Worm (Caenorhabditis elegans) whole organism, midembryonic: ENCODE data around the gene sre-5.

Experiments used
- T22C8.4 ChIP-seq: fragments of 200-800 bp; sonication (Bioruptor generic); IDR thresholded peaks from 2 replicates; pipeline ENCODE4 v1.3.6; 2022; ENCODE audit warnings: missing genetic modification characterization, missing compliant biosample characterization
- cog-1 ChIP-seq: sonication (generic microtip); optimal IDR thresholded peaks from 2 replicates; lab custom pipeline; 2016; ENCODE audit warnings: missing genetic modification characterization, missing compliant biosample characterization
- flt-1 ChIP-seq: fragments of 200-800 bp; sonication (Bioruptor generic); IDR thresholded peaks from 2 replicates; pipeline ENCODE4 v1.3.6; 2022; ENCODE audit warnings: missing genetic modification characterization, missing compliant biosample characterization
- klf-2 ChIP-seq: fragments of 200-800 bp; sonication (Bioruptor generic); conservative IDR thresholded peaks from 2 replicates; pipeline ENCODE4 v1.3.6; 2022; ENCODE audit warnings: missing genetic modification reagents, missing genetic modification characterization, missing compliant biosample characterization
- med-1 ChIP-seq: sonication (generic microtip); optimal IDR thresholded peaks from 2 replicates; lab custom pipeline; 2017; ENCODE audit warnings: missing genetic modification characterization, mild to moderate bottlenecking, missing compliant biosample characterization, antibody characterized with exemption, missing genetic modification reagents; ENCODE audit not compliant: insufficient read depth
- ref-1 ChIP-seq: fragments of 200-800 bp; sonication (Bioruptor generic); conservative IDR thresholded peaks from 2 replicates; pipeline ENCODE4 v1.3.6; 2022; ENCODE audit warnings: missing genetic modification reagents, missing genetic modification characterization, missing compliant biosample characterization
- tab-1 ChIP-seq: fragments of 200-800 bp; sonication (Bioruptor generic); IDR thresholded peaks from 2 replicates; pipeline ENCODE4 v1.3.6; 2022; ENCODE audit warnings: missing genetic modification characterization, missing compliant biosample characterization
- ztf-23 ChIP-seq: fragments of 200-800 bp; sonication (Bioruptor generic); IDR thresholded peaks from 2 replicates; pipeline ENCODE4 v1.3.6; 2022; ENCODE audit warnings: missing genetic modification reagents, missing genetic modification characterization, missing compliant biosample characterization
- ztf-29 ChIP-seq: fragments of 200-800 bp; sonication (Bioruptor generic); IDR thresholded peaks from 2 replicates; pipeline ENCODE4 v1.3.6; 2022; ENCODE audit warnings: missing genetic modification reagents, missing genetic modification characterization, missing compliant biosample characterization

Gene sre-5

DNA sequence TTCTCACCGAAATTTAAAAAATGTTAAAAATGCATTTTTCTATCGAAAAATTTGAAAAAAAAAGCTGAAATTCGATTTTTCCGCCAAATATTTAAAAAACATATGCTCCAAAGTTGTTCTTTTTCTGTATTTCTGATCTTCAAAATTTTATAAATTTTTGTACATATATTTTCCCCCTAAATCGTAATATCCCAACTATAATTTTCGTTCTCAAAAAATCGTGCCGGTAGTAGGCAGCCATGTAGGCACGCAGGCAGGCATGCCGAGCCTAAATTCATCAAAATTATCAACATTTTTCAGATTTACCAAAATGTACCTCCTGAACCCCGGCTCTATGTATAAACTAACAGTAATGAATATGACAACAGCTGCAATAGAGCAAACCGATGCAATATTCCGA lies at the start of gene sre-5:
Gene sre-5, plus strand, starts transcription at position 301 of the 400 bp plus-strand sequence.
- TF ChIP-seq ztf-23 (GFP tag; lab: Robert Waterston, UW) (no peak), klf-2 (no peak), ref-1 (GFP tag; lab: Robert Waterston, UW) (no peak), T22C8.4 (GFP tag; lab: Robert Waterston, UW) (no peak), med-1 (no peak), cog-1 (no peak), tab-1 (GFP tag; lab: Robert Waterston, UW) (no peak), flt-1 (GFP tag; lab: Robert Waterston, UW) (no peak), ztf-29 (GFP tag; lab: Robert Waterston, UW) (no peak)

DNA sequence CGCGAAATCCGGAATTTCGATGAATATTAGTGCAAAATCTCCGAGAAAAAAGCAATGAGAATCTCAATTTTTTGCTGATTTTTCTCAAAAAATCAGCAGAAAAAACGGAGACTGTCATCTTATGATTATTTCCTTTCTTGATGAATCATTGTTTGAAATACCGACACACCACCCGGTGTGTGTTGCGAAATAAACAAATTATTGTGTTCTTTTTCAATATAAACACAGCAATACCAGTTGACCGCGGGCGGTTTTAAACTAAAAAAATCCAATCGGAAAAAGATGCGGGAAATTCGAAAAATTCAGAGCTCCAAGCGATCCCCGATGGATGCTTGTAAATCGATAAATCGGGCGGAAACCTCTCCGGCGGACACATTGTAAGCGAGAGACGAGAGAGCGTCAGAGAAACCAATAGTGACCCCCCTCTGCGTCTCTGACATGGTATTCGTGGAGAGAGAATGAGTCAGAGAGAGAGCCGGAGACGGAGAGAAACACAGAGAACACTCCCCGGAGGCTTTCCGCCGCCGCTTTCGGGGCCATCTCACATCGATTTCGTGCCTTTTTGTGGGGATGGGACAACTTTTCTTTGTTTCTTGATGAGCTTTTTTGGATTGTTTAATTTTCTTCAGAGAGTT lies 49.5 kb upstream of the sre-5 start:
- TF ChIP-seq ztf-23 (GFP tag; lab: Robert Waterston, UW): no peak
- no peak for TF ChIP-seq klf-2
- peak; percentile 22 for TF ChIP-seq cog-1
- TF ChIP-seq T22C8.4 (GFP tag; lab: Robert Waterston, UW): peak; percentile 89
- peak; percentile 54; the same call in 1 of the 2 replicates for TF ChIP-seq ztf-29 (GFP tag; lab: Robert Waterston, UW)
- TF ChIP-seq ref-1 (GFP tag; lab: Robert Waterston, UW): no peak
- TF ChIP-seq tab-1 (GFP tag; lab: Robert Waterston, UW): no peak
- TF ChIP-seq med-1: no peak
- TF ChIP-seq flt-1 (GFP tag; lab: Robert Waterston, UW): no peak

DNA sequence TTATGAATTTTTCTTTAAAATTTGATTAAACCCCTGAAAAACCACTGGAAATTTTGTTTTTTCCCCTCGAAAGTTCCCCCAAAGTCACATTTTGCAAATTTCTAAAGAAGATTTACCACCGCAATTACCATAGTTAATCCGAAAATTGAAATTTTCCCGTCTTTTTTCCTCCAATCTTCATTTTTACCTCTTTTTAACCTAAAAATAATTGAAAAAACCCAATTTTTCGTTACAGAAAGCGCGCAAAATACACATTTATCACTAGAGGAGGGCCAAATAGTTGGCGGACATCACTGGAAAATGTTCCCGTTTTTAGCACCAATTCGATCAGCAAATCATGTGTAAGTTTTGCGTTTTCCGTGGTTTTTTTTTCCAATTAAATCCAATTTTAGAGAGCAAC lies 48.4 kb upstream of the sre-5 start, which contains the start of gene unc-33:
Gene unc-33, plus strand, starts transcription at position 301 of the 400 bp plus-strand sequence.
- no peak for TF ChIP-seq ztf-23 (GFP tag; lab: Robert Waterston, UW)
- no peak for TF ChIP-seq ztf-29 (GFP tag; lab: Robert Waterston, UW)
- no peak for TF ChIP-seq med-1
- no peak for TF ChIP-seq T22C8.4 (GFP tag; lab: Robert Waterston, UW)
- TF ChIP-seq ref-1 (GFP tag; lab: Robert Waterston, UW): no peak
- no peak for TF ChIP-seq flt-1 (GFP tag; lab: Robert Waterston, UW)
- TF ChIP-seq tab-1 (GFP tag; lab: Robert Waterston, UW): no peak
- no peak for TF ChIP-seq cog-1
- no peak for TF ChIP-seq klf-2

DNA sequence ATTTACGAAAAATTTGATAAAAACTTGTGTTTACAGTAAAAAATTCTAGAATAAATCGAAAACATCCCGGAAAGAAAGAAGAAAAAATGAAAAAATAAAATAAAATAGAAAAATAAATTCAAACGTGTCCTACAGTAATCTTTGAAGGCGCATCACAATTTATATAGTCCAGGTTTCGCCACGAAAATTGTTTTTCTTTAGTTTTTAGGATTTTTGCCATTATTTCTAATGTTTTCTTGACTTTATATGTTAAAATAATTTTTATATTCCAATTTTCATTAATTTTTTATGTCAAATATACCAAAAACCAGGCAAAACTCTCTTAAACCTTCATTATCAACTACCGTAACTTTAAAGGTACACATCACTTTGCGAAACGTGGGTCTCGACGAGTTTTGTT lies 47.4 kb upstream of the sre-5 start:
- TF ChIP-seq ztf-29 (GFP tag; lab: Robert Waterston, UW): no peak
- no peak for TF ChIP-seq med-1
- TF ChIP-seq ztf-23 (GFP tag; lab: Robert Waterston, UW): no peak
- no peak for TF ChIP-seq T22C8.4 (GFP tag; lab: Robert Waterston, UW)
- TF ChIP-seq tab-1 (GFP tag; lab: Robert Waterston, UW): no peak
- TF ChIP-seq cog-1: no peak
- no peak for TF ChIP-seq klf-2
- TF ChIP-seq flt-1 (GFP tag; lab: Robert Waterston, UW): no peak
- no peak for TF ChIP-seq ref-1 (GFP tag; lab: Robert Waterston, UW)

DNA sequence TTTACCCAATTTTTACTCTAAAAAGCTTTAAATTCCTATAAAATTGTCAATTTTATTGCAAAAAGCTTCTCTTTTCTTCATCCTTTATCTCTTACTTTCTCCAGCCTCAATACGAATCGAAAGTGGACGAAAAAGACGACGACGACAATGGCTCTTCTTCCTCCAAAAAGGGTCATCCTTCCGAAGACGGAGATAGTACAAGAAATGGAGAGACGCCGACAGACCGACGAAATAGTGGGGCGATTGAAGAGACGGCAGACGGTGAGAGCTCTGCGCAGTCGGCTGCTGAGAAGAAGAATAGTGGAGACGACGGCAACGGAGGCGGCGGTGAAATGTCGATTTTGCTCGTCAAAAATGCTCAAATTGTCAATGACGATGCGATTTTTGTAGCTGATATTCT lies 45.6 kb upstream of the sre-5 start:
- TF ChIP-seq T22C8.4 (GFP tag; lab: Robert Waterston, UW): no peak
- no peak for TF ChIP-seq ztf-29 (GFP tag; lab: Robert Waterston, UW)
- TF ChIP-seq med-1: no peak
- no peak for TF ChIP-seq flt-1 (GFP tag; lab: Robert Waterston, UW)
- no peak for TF ChIP-seq cog-1
- TF ChIP-seq klf-2: no peak
- TF ChIP-seq ref-1 (GFP tag; lab: Robert Waterston, UW): no peak
- TF ChIP-seq tab-1 (GFP tag; lab: Robert Waterston, UW): no peak
- TF ChIP-seq ztf-23 (GFP tag; lab: Robert Waterston, UW): no peak

DNA sequence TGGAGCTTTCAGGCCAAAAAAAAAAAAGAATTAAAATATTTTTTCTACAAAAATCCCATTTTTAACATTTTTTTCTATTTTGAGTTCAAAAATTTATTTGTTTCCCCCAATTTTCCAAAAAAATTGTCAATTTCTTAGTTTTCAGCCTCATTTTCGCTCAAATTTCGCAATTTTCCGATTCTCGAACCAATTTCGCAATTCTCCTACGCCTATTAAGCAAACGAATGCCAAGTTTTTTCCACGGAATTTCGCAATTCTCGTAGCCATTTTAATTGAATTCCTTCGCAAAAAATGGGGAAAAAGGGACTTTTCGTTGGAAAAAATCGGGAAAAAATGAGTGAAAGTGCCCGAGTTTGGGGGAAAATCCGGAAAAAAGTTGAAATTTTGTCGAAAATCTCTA lies 44.6 kb upstream of the sre-5 start:
- no peak for TF ChIP-seq flt-1 (GFP tag; lab: Robert Waterston, UW)
- no peak for TF ChIP-seq klf-2
- TF ChIP-seq tab-1 (GFP tag; lab: Robert Waterston, UW): no peak
- TF ChIP-seq ref-1 (GFP tag; lab: Robert Waterston, UW): no peak
- TF ChIP-seq ztf-23 (GFP tag; lab: Robert Waterston, UW): no peak
- no peak for TF ChIP-seq T22C8.4 (GFP tag; lab: Robert Waterston, UW)
- no peak for TF ChIP-seq cog-1
- TF ChIP-seq med-1: no peak
- TF ChIP-seq ztf-29 (GFP tag; lab: Robert Waterston, UW): no peak

DNA sequence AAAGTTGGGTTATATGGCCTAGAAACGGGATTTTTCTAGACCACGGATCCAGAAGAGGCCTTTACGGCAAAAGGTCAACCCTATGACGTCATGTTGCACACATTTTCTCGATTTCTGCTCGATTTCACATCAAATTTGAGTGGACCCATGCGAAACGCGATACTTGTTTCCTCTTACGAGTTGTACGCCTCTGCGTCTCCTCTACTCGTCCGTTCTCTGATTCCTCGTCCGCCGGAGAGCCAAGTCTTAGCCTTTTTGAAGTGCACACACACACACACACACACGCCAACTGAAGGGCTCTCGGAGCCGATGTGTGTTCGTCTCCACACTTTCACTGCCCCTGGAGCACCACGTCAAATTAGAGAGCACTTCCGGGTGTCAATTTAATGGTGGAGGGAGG lies 44.0 kb upstream of the sre-5 start:
- TF ChIP-seq ztf-29 (GFP tag; lab: Robert Waterston, UW) (no peak), T22C8.4 (GFP tag; lab: Robert Waterston, UW) (no peak), flt-1 (GFP tag; lab: Robert Waterston, UW) (0 out of 2 replicates have a peak, but pooled peaks have one; percentile 49), cog-1 (peak; percentile 57), ref-1 (GFP tag; lab: Robert Waterston, UW) (no peak), ztf-23 (GFP tag; lab: Robert Waterston, UW) (no peak)

DNA sequence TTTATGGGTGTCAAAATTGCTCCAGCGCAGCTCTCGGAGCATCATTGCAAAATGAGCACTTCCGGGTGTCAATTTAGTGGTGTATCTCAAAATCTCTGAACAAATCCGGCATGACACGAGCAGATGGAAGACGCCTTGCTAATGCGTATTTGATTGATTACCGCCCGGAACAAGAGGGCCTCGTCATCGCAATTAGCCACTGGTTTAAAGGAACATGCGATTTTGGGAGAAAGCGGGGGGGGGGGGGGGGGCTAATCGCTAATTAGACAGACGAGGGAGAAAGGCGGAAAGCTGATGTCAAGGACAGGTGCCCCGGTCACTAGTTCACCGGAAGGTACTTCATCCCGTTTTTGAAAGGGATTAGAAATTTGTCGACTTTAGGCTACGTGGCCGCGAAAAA lies 43.3 kb upstream of the sre-5 start:
- no peak for TF ChIP-seq klf-2
- TF ChIP-seq flt-1 (GFP tag; lab: Robert Waterston, UW): peak; percentile 41; the same call in 1 of the 2 replicates

DNA sequence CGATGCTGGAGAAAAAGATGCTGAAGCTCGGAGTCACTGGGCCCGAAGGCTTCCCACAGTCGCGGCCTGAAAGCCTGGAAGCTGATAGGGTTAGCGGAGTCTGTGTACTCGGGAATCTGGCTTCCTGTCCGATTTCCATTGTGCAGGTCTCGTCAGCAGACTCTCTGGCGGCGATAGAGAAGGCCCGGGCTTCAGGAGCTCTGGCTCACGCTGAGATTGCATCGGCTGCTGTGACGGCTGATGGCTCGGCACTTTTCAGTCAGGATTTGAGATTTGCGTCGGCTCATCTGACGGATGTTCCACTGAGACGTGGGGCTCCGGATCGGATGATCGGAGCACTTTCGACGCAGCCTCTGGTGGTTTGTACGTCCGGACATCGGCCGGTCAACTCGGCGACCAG lies 41.6 kb upstream of the sre-5 start:
- TF ChIP-seq ref-1 (GFP tag; lab: Robert Waterston, UW) (no peak), cog-1 (no peak), flt-1 (GFP tag; lab: Robert Waterston, UW) (no peak), ztf-23 (GFP tag; lab: Robert Waterston, UW) (no peak), klf-2 (no peak), T22C8.4 (GFP tag; lab: Robert Waterston, UW) (no peak), med-1 (no peak), tab-1 (GFP tag; lab: Robert Waterston, UW) (no peak), ztf-29 (GFP tag; lab: Robert Waterston, UW) (no peak)

DNA sequence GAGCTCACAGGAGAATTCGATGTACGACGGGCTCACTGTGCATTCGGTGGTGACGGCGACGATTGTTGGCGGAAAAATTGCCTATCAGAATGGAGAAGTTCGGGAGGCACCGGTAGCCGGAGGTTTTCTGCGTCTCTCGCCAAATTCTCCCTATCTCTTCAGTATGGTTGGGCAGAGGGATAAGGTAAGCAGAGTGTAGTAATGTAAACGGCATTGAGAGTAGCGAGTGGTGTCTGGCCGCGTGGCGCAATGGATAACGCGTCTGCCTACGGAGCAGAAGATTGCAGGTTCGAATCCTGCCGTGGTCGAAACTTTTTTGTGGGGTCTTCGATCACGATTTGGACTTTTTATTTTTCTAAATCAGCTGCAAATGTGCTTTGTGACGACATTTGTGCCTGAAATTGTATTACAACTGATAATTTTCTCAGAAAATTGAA lies 40.4 kb upstream of the sre-5 start:
- peak; percentile 74 for TF ChIP-seq ztf-29 (GFP tag; lab: Robert Waterston, UW)
- TF ChIP-seq T22C8.4 (GFP tag; lab: Robert Waterston, UW): peak; percentile 81
- TF ChIP-seq cog-1: peak; percentile 69
- TF ChIP-seq tab-1 (GFP tag; lab: Robert Waterston, UW): peak; percentile 92
- peak; percentile 95 for TF ChIP-seq flt-1 (GFP tag; lab: Robert Waterston, UW)
- TF ChIP-seq ref-1 (GFP tag; lab: Robert Waterston, UW): peak; percentile 82
- peak; percentile 90 for TF ChIP-seq ztf-23 (GFP tag; lab: Robert Waterston, UW)
- peak; percentile 75 for TF ChIP-seq klf-2
- peak; percentile 47 for TF ChIP-seq med-1
